Fruit fly (Drosophila melanogaster) whole organism, prepupa: ENCODE data around the gene CG33309.

Experiments used
- CG11762 ChIP-seq: fragments of 200-800 bp; sonication (Bioruptor generic); optimal IDR thresholded peaks from 3 replicates; lab custom pipeline; 2016; ENCODE audit warnings: missing biosample characterization, missing genetic modification characterization; ENCODE audit not compliant: insufficient read depth
- CG15336 ChIP-seq: fragments of 200-800 bp; sonication (Bioruptor generic); IDR thresholded peaks from 2 replicates; pipeline ENCODE4 v1.3.6; 2022; ENCODE audit warnings: missing biosample characterization, missing genetic modification characterization
- CG3919 ChIP-seq: fragments of 200-800 bp; sonication (Bioruptor generic); optimal IDR thresholded peaks from 3 replicates; lab custom pipeline; 2016; ENCODE audit warnings: missing biosample characterization, missing genetic modification characterization
- CG6163 ChIP-seq: fragments of 200-800 bp; sonication (Bioruptor generic); IDR thresholded peaks from 3 replicates; pipeline ENCODE4 v1.3.6; 2022; ENCODE audit warnings: missing biosample characterization, missing genetic modification characterization
- CG7368 ChIP-seq: fragments of 200-800 bp; sonication (Bioruptor generic); optimal IDR thresholded peaks from 3 replicates; lab custom pipeline; 2016; ENCODE audit warnings: missing biosample characterization, missing genetic modification characterization
- CG9139 ChIP-seq: fragments of 200-800 bp; sonication (Bioruptor generic); optimal IDR thresholded peaks from 3 replicates; lab custom pipeline; 2017; ENCODE audit warnings: missing biosample characterization, mild to moderate bottlenecking, missing genetic modification characterization
- Eip75B ChIP-seq: fragments of 200-800 bp; sonication (Bioruptor generic); optimal IDR thresholded peaks from 3 replicates; lab custom pipeline; 2016; ENCODE audit warnings: missing biosample characterization, missing genetic modification characterization
- Ets96B ChIP-seq: fragments of 200-800 bp; optimal IDR thresholded peaks from 2 replicates; lab custom pipeline; 2019; ENCODE audit warnings: missing biosample characterization, mild to moderate bottlenecking, missing genetic modification characterization, moderate library complexity
- OdsH ChIP-seq: fragments of 200-800 bp; sonication (Bioruptor generic); optimal IDR thresholded peaks from 3 replicates; lab custom pipeline; 2016; ENCODE audit warnings: missing biosample characterization, missing genetic modification characterization
- acj6 ChIP-seq: fragments of 200-800 bp; sonication (Bioruptor generic); optimal IDR thresholded peaks from 3 replicates; lab custom pipeline; 2016; ENCODE audit warnings: missing biosample characterization, missing genetic modification characterization
- esn ChIP-seq: fragments of 200-800 bp; sonication (Bioruptor generic); optimal IDR thresholded peaks from 2 replicates; lab custom pipeline; 2016; ENCODE audit warnings: missing biosample characterization, mild to moderate bottlenecking, missing genetic modification characterization, moderate library complexity
- fd59A ChIP-seq: fragments of 200-800 bp; sonication (Bioruptor generic); optimal IDR thresholded peaks from 2 replicates; lab custom pipeline; 2017; ENCODE audit warnings: missing biosample characterization, mild to moderate bottlenecking, missing genetic modification characterization, missing genetic modification reagents
- pdm3 ChIP-seq: fragments of 200-800 bp; sonication (Bioruptor generic); optimal IDR thresholded peaks from 3 replicates; lab custom pipeline; 2016; ENCODE audit warnings: missing biosample characterization, missing genetic modification characterization
- ss ChIP-seq, 2 experiments: fragments of 200-800 bp; sonication (Bioruptor generic); optimal IDR thresholded peaks; 2 replicates in 1 of 2; 3 replicates in 1 of 2; lab custom pipeline; 2017 to 2018; ENCODE audit warnings: mild to moderate bottlenecking in 2 of 2, missing biosample characterization in 2 of 2, missing genetic modification characterization in 2 of 2, moderate library complexity in 1 of 2
- svp ChIP-seq: fragments of 200-800 bp; sonication (Bioruptor generic); peaks from one replicate; lab custom pipeline; 2016; ENCODE audit warnings: missing biosample characterization, missing genetic modification characterization
- topi ChIP-seq: fragments of 200-800 bp; sonication (Bioruptor generic); optimal IDR thresholded peaks from 3 replicates; lab custom pipeline; 2016; ENCODE audit warnings: missing biosample characterization, missing genetic modification characterization

Gene CG33309

dm6 chr2L:14842058-14842457, 31.5 kb downstream of the CG33309 start, which contains the start of gene CG42682:
Gene CG42682, plus strand, starts transcription at chr2L:14842358.
- no peak for TF ChIP-seq CG7368 (GFP tag; lab: Kevin White, UChicago)
- peak; percentile 47 for TF ChIP-seq svp (GFP tag; lab: Kevin White, UChicago)
- TF ChIP-seq, all 60 proteins: peak for 1

DNA sequence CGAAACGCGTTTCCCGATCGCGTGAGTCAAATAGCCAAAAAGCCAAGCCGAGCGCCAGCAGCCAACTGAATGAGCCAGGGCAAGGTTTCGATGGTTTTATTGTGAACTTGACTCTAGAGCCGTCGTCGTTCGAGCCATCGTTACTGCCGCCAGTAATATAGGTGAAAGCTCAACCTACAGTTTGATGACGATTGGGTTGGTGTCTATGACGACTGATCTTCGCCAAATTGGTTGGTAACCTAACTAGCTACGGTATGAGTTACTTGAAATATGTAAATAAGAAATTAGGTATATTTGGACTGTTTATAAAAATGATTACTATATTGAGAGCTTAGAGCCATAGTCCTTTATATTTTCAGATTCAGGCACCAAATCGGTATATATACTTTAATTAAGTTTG, 41.1 kb downstream of the CG33309 start, which contains the start of gene CG15279:
TSS of gene CG15279 (minus strand) at position 72 of the 400 bp plus-strand sequence.
- TF ChIP-seq CG15336 (GFP tag; lab: Robert Waterston, UW) (no peak), topi (GFP tag; lab: Kevin White, UChicago) (no peak), Ets96B (tag; lab: Kevin White, UChicago) (no peak), OdsH (no peak), pdm3 (GFP tag; lab: Kevin White, UChicago) (no peak), esn (no peak), Eip75B (no peak), ss (GFP tag; optimal IDR thresholded peaks at IDR 0.05; lab: Kevin White, UChicago) (no peak), CG9139 (GFP tag; lab: Kevin White, UChicago) (no peak), fd59A (GFP tag; lab: Kevin White, UChicago) (no peak), CG3919 (no peak), acj6 (no peak), CG6163 (no peak), CG11762 (GFP tag; lab: Kevin White, UChicago) (no peak)
